ENCODE assay signal across 1 fruit fly cellular context in genomic region chr3L:8865185-8865584, dm6.
A peak's percentile ranks its signal among the peaks of the same experiment; 100 is the strongest.
TF ChIP-seq lines count a peak whose summit lies in the region.

No protein-coding gene starts in this region.

TF ChIP-seq in whole organism, embryonic, 481 proteins besides CTCF, POLR2A, EP300 and RAD21 (continued from another document and continues in another):
- TF ChIP-seq ssp (GFP tag; IDR thresholded peaks at IDR 0.05; lab: Robert Waterston, UW) (no peak), fd3F (GFP tag; optimal IDR thresholded peaks at IDR 0.05; lab: Kevin White, UChicago) (no peak), yki (optimal IDR thresholded peaks at IDR 0.05; lab: Kevin White, UChicago) (no peak), chif (GFP tag; optimal IDR thresholded peaks at IDR 0.05; lab: Kevin White, UChicago) (no peak), tin (GFP tag; optimal IDR thresholded peaks at IDR 0.05; lab: Kevin White, UChicago) (no peak), Xrp1 (GFP tag; IDR thresholded peaks at IDR 0.05; lab: Robert Waterston, UW) (peak; percentile 39; the same call in 1 of the 2 replicates), CG7928 (GFP tag; optimal IDR thresholded peaks at IDR 0.05; lab: Kevin White, UChicago) (no peak), pros (GFP tag; optimal IDR thresholded peaks at IDR 0.05; lab: Kevin White, UChicago) (peak; percentile 0), CG1024 (GFP tag; IDR thresholded peaks at IDR 0.05; lab: Robert Waterston, UW) (no peak), CG1233 (GFP tag; optimal IDR thresholded peaks at IDR 0.05; lab: Kevin White, UChicago) (no peak), CG16813 (GFP tag; IDR thresholded peaks at IDR 0.05; lab: Robert Waterston, UW; ENCODE audit: partially characterized antibody) (no peak), CG10543 (GFP tag; optimal IDR thresholded peaks at IDR 0.05; lab: Kevin White, UChicago) (no peak), CG8359 (GFP tag; optimal IDR thresholded peaks at IDR 0.05; lab: Kevin White, UChicago; ENCODE audit: borderline replicate concordance) (no peak), maf-S (GFP tag; optimal IDR thresholded peaks at IDR 0.05; lab: Kevin White, UChicago) (no peak), ranshi (GFP tag; IDR thresholded peaks at IDR 0.05; lab: Robert Waterston, UW) (no peak), Usf (GFP tag; optimal IDR thresholded peaks at IDR 0.05; lab: Kevin White, UChicago) (no peak), Dbx (GFP tag; IDR thresholded peaks at IDR 0.05; lab: Robert Waterston, UW) (no peak), CG17359 (tag; optimal IDR thresholded peaks at IDR 0.05; lab: Kevin White, UChicago) (no peak), CG12155 (GFP tag; optimal IDR thresholded peaks at IDR 0.05; lab: Kevin White, UChicago) (no peak), Ets97D (GFP tag; optimal IDR thresholded peaks at IDR 0.05; lab: Kevin White, UChicago) (no peak), repo (GFP tag; optimal IDR thresholded peaks at IDR 0.05; lab: Kevin White, UChicago) (no peak), CG2875 (GFP tag; optimal IDR thresholded peaks at IDR 0.05; lab: Kevin White, UChicago) (no peak), CG30431 (GFP tag; optimal IDR thresholded peaks at IDR 0.05; lab: Kevin White, UChicago) (no peak), CG18262 (tag; optimal IDR thresholded peaks at IDR 0.05; lab: Kevin White, UChicago) (no peak), otp (GFP tag; IDR thresholded peaks at IDR 0.05; lab: Robert Waterston, UW) (0 out of 3 replicates have a peak, but pooled peaks have one; percentile 17), jing (GFP tag; optimal IDR thresholded peaks at IDR 0.05; lab: Kevin White, UChicago) (no peak), shn (GFP tag; optimal IDR thresholded peaks at IDR 0.05; lab: Kevin White, UChicago) (no peak), CG8290 (GFP tag; optimal IDR thresholded peaks at IDR 0.05; lab: Kevin White, UChicago) (no peak), CG8290 (tag; optimal IDR thresholded peaks at IDR 0.05; lab: Kevin White, UChicago) (peak in 1 of 2 experiments; percentile 51), lmd (GFP tag; IDR thresholded peaks at IDR 0.05; lab: Robert Waterston, UW) (peak; percentile 41), E2f2 (GFP tag; IDR thresholded peaks at IDR 0.05; lab: Robert Waterston, UW) (no peak), CG17361 (GFP tag; IDR thresholded peaks at IDR 0.05; lab: Robert Waterston, UW) (no peak), p53 (GFP tag; optimal IDR thresholded peaks at IDR 0.05; lab: Kevin White, UChicago) (no peak), Sox102F (GFP tag; optimal IDR thresholded peaks at IDR 0.05; lab: Kevin White, UChicago) (peak; percentile 41), CG1603 (tag; optimal IDR thresholded peaks at IDR 0.05; lab: Kevin White, UChicago) (peak; percentile 51), ham (GFP tag; IDR thresholded peaks at IDR 0.05; lab: Robert Waterston, UW) (no peak), CG4404 (GFP tag; IDR thresholded peaks at IDR 0.05; lab: Robert Waterston, UW) (no peak), Doc2 (GFP tag; IDR thresholded peaks at IDR 0.05; lab: Robert Waterston, UW) (no peak), gem (tag; optimal IDR thresholded peaks at IDR 0.05; lab: Kevin White, UChicago) (peak; percentile 34), Nf-YC (tag; optimal IDR thresholded peaks at IDR 0.05; lab: Kevin White, UChicago) (no peak), Nf-YA (GFP tag; IDR thresholded peaks at IDR 0.05; lab: Robert Waterston, UW) (no peak), so (GFP tag; IDR thresholded peaks at IDR 0.05; lab: Robert Waterston, UW) (0 out of 3 replicates have a peak, but pooled peaks have one; percentile 47), nmo (GFP tag; optimal IDR thresholded peaks at IDR 0.05; lab: Kevin White, UChicago) (no peak), CG12659 (GFP tag; optimal IDR thresholded peaks at IDR 0.05; lab: Kevin White, UChicago) (no peak), pho (GFP tag; optimal IDR thresholded peaks at IDR 0.05; lab: Kevin White, UChicago) (no peak), Rfx (GFP tag; IDR thresholded peaks at IDR 0.05; lab: Robert Waterston, UW) (peak; percentile 62), kni (GFP tag; optimal IDR thresholded peaks at IDR 0.05; lab: Kevin White, UChicago) (no peak), CG3281 (GFP tag; optimal IDR thresholded peaks at IDR 0.05; lab: Kevin White, UChicago) (no peak), Sox100B (GFP tag; optimal IDR thresholded peaks at IDR 0.05; lab: Kevin White, UChicago) (no peak), btn (GFP tag; optimal IDR thresholded peaks at IDR 0.05; lab: Kevin White, UChicago) (no peak), gfzf (GFP tag; optimal IDR thresholded peaks at IDR 0.05; lab: Kevin White, UChicago) (no peak), CG4424 (GFP tag; optimal IDR thresholded peaks at IDR 0.05; lab: Kevin White, UChicago) (no peak), CG43689 (GFP tag; IDR thresholded peaks at IDR 0.05; lab: Robert Waterston, UW) (no peak), corto (GFP tag; optimal IDR thresholded peaks at IDR 0.05; lab: Kevin White, UChicago) (no peak), CG10979 (tag; optimal IDR thresholded peaks at IDR 0.05; lab: Kevin White, UChicago) (peak; percentile 15), Oaz (GFP tag; IDR thresholded peaks at IDR 0.05; lab: Robert Waterston, UW) (no peak), fu2 (GFP tag; optimal IDR thresholded peaks at IDR 0.05; lab: Kevin White, UChicago) (no peak), bbx (GFP tag; IDR thresholded peaks at IDR 0.05; lab: Robert Waterston, UW; ENCODE audit: partially characterized antibody) (no peak), gsb (GFP tag; IDR thresholded peaks at IDR 0.05; lab: Robert Waterston, UW) (no peak), Hr78 (GFP tag; optimal IDR thresholded peaks at IDR 0.05; lab: Kevin White, UChicago) (peak in 1 of 2 experiments; percentile 19), stc (GFP tag; IDR thresholded peaks at IDR 0.05; lab: Robert Waterston, UW) (peak; percentile 12; the same call in 1 of the 2 replicates), Tbp (GFP tag; optimal IDR thresholded peaks at IDR 0.05; lab: Kevin White, UChicago) (no peak), C15 (GFP tag; IDR thresholded peaks at IDR 0.05; lab: Robert Waterston, UW) (no peak), CG42726 (GFP tag; IDR thresholded peaks at IDR 0.05; lab: Robert Waterston, UW; ENCODE audit: partially characterized antibody) (no peak), caup (GFP tag; optimal IDR thresholded peaks at IDR 0.05; lab: Kevin White, UChicago; ENCODE audit: severe bottlenecking) (no peak), knrl (GFP tag; IDR thresholded peaks at IDR 0.05; lab: Robert Waterston, UW; ENCODE audit: partially characterized antibody) (no peak), CG30403 (GFP tag; optimal IDR thresholded peaks at IDR 0.05; lab: Kevin White, UChicago) (no peak), CG12104 (GFP tag; optimal IDR thresholded peaks at IDR 0.05; lab: Kevin White, UChicago) (no peak), CG12769 (tag; optimal IDR thresholded peaks at IDR 0.05; lab: Kevin White, UChicago) (peak; percentile 64), TFAM (GFP tag; optimal IDR thresholded peaks at IDR 0.05; lab: Kevin White, UChicago) (no peak), pita (GFP tag; optimal IDR thresholded peaks at IDR 0.05; lab: Kevin White, UChicago) (no peak), CG32767 (GFP tag; IDR thresholded peaks at IDR 0.05; lab: Robert Waterston, UW) (no peak), PHDP (tag; optimal IDR thresholded peaks at IDR 0.05; lab: Kevin White, UChicago) (peak; percentile 11), CG12071 (GFP tag; optimal IDR thresholded peaks at IDR 0.05; lab: Kevin White, UChicago) (peak; percentile 12), CG2120 (GFP tag; optimal IDR thresholded peaks at IDR 0.05; lab: Kevin White, UChicago) (no peak), CG15269 (tag; optimal IDR thresholded peaks at IDR 0.05; lab: Kevin White, UChicago) (peak; percentile 34), CG14441 (GFP tag; IDR thresholded peaks at IDR 0.05; lab: Robert Waterston, UW) (peak; percentile 56), HHEX (GFP tag; optimal IDR thresholded peaks at IDR 0.05; lab: Kevin White, UChicago) (no peak), CG12942 (GFP tag; optimal IDR thresholded peaks at IDR 0.05; lab: Kevin White, UChicago) (no peak), ab (GFP tag; optimal IDR thresholded peaks at IDR 0.05; lab: Kevin White, UChicago) (no peak), Opbp (GFP tag; IDR thresholded peaks at IDR 0.05; lab: Robert Waterston, UW; ENCODE audit: partially characterized antibody) (no peak), HLH3B (GFP tag; IDR thresholded peaks at IDR 0.05; lab: Robert Waterston, UW) (no peak), CG17802 (tag; optimal IDR thresholded peaks at IDR 0.05; lab: Kevin White, UChicago) (no peak), nom (GFP tag; optimal IDR thresholded peaks at IDR 0.05; lab: Kevin White, UChicago) (no peak), wor (GFP tag; IDR thresholded peaks at IDR 0.05; lab: Robert Waterston, UW) (no peak), CG10147 (GFP tag; optimal IDR thresholded peaks at IDR 0.05; lab: Kevin White, UChicago) (no peak), lola (GFP tag; optimal IDR thresholded peaks at IDR 0.05; lab: Kevin White, UChicago) (no peak), aop (GFP tag; IDR thresholded peaks at IDR 0.05; lab: Robert Waterston, UW) (no peak), eve (GFP tag; optimal IDR thresholded peaks at IDR 0.05; lab: Kevin White, UChicago) (no peak), ftz-f1 (GFP tag; optimal IDR thresholded peaks at IDR 0.05; lab: Kevin White, UChicago) (no peak), Antp (GFP tag; optimal IDR thresholded peaks at IDR 0.05; lab: Kevin White, UChicago) (peak; percentile 14), CG1832 (GFP tag; optimal IDR thresholded peaks at IDR 0.05; lab: Kevin White, UChicago) (no peak), Lim3 (GFP tag; IDR thresholded peaks at IDR 0.05; lab: Robert Waterston, UW) (no peak), CoRest (tag; optimal IDR thresholded peaks at IDR 0.05; lab: Kevin White, UChicago) (peak; percentile 25), CG13624 (GFP tag; optimal IDR thresholded peaks at IDR 0.05; lab: Kevin White, UChicago) (no peak), ara (GFP tag; IDR thresholded peaks at IDR 0.05; lab: Robert Waterston, UW) (peak; percentile 33; the same call in 1 of the 2 replicates), chm (GFP tag; IDR thresholded peaks at IDR 0.05; lab: Robert Waterston, UW) (no peak), Dek (tag; optimal IDR thresholded peaks at IDR 0.05; lab: Kevin White, UChicago) (no peak), CG34224 (GFP tag; IDR thresholded peaks at IDR 0.05; lab: Robert Waterston, UW; ENCODE audit: partially characterized antibody) (no peak), cato (GFP tag; optimal IDR thresholded peaks at IDR 0.05; lab: Kevin White, UChicago; ENCODE audit: borderline replicate concordance) (no peak), HmgD (GFP tag; optimal IDR thresholded peaks at IDR 0.05; lab: Kevin White, UChicago) (no peak), Ada2b (GFP tag; IDR thresholded peaks at IDR 0.05; lab: Robert Waterston, UW) (no peak), row (GFP tag; IDR thresholded peaks at IDR 0.05; lab: Robert Waterston, UW) (peak; percentile 64), CG11695 (GFP tag; IDR thresholded peaks at IDR 0.05; lab: Robert Waterston, UW) (0 out of 3 replicates have a peak, but pooled peaks have one; percentile 30), gce (GFP tag; IDR thresholded peaks at IDR 0.05; lab: Robert Waterston, UW) (no peak), Ravus (GFP tag; IDR thresholded peaks at IDR 0.05; lab: Robert Waterston, UW) (no peak), Mes4 (GFP tag; optimal IDR thresholded peaks at IDR 0.05; lab: Kevin White, UChicago) (no peak), MESR4 (GFP tag; optimal IDR thresholded peaks at IDR 0.05; lab: Kevin White, UChicago) (no peak), CG11398 (GFP tag; optimal IDR thresholded peaks at IDR 0.05; lab: Kevin White, UChicago) (peak; percentile 30), CG11247 (GFP tag; IDR thresholded peaks at IDR 0.05; lab: Robert Waterston, UW) (no peak), ash1 (GFP tag; optimal IDR thresholded peaks at IDR 0.05; lab: Kevin White, UChicago) (no peak), gcm (GFP tag; optimal IDR thresholded peaks at IDR 0.05; lab: Kevin White, UChicago) (peak; percentile 7), CG8281 (tag; optimal IDR thresholded peaks at IDR 0.05; lab: Kevin White, UChicago) (peak; percentile 100), Eip74EF (GFP tag; optimal IDR thresholded peaks at IDR 0.05; lab: Kevin White, UChicago) (no peak), Doc3 (GFP tag; IDR thresholded peaks at IDR 0.05; lab: Robert Waterston, UW; ENCODE audit: partially characterized antibody) (no peak), Dll (GFP tag; IDR thresholded peaks at IDR 0.05; lab: Robert Waterston, UW; ENCODE audit: partially characterized antibody) (no peak), ems (GFP tag; optimal IDR thresholded peaks at IDR 0.05; lab: Kevin White, UChicago) (no peak), CG7839 (tag; optimal IDR thresholded peaks at IDR 0.05; lab: Kevin White, UChicago) (peak; percentile 14), dmrt99B (tag; optimal IDR thresholded peaks at IDR 0.05; lab: Kevin White, UChicago) (peak; percentile 11), Max (GFP tag; optimal IDR thresholded peaks at IDR 0.05; lab: Kevin White, UChicago) (no peak), sqz (GFP tag; optimal IDR thresholded peaks at IDR 0.05; lab: Kevin White, UChicago) (no peak), CG14050 (GFP tag; IDR thresholded peaks at IDR 0.05; lab: Robert Waterston, UW) (peak; percentile 13; the same call in 1 of the 3 replicates), Hmx (GFP tag; optimal IDR thresholded peaks at IDR 0.05; lab: Kevin White, UChicago) (no peak), Optix (GFP tag; IDR thresholded peaks at IDR 0.05; lab: Robert Waterston, UW) (no peak), exex (tag; optimal IDR thresholded peaks at IDR 0.05; lab: Kevin White, UChicago) (no peak), croc (GFP tag; conservative IDR thresholded peaks at IDR 0.05; lab: Robert Waterston, UW) (no peak), CG3847 (GFP tag; IDR thresholded peaks at IDR 0.05; lab: Robert Waterston, UW) (no peak), fru (optimal IDR thresholded peaks at IDR 0.05; lab: Kevin White, UChicago) (no peak), gt (GFP tag; IDR thresholded peaks at IDR 0.05; lab: Robert Waterston, UW) (no peak), CG13424 (tag; optimal IDR thresholded peaks at IDR 0.05; lab: Kevin White, UChicago) (peak; percentile 1), NFAT (GFP tag; IDR thresholded peaks at IDR 0.05; lab: Robert Waterston, UW) (no peak), Side (GFP tag; optimal IDR thresholded peaks at IDR 0.05; lab: Kevin White, UChicago) (no peak), hkb (optimal IDR thresholded peaks at IDR 0.05; lab: Kevin White, UChicago) (no peak), hkb (GFP tag; IDR thresholded peaks at IDR 0.05; lab: Robert Waterston, UW) (peak; percentile 40; the same call in 1 of the 2 replicates), GATAe (GFP tag; conservative IDR thresholded peaks at IDR 0.05; lab: Robert Waterston, UW) (no peak), bcd (GFP tag; optimal IDR thresholded peaks at IDR 0.05; lab: Kevin White, UChicago) (no peak), pum (GFP tag; optimal IDR thresholded peaks at IDR 0.05; lab: Kevin White, UChicago) (no peak)
